Fruit fly (Drosophila melanogaster) whole organism, prepupa: ENCODE data around the gene Jhbp4.

Experiments
- CG6276 ChIP-seq: fragments of 200-800 bp; sonication (Bioruptor generic); optimal IDR thresholded peaks from 2 replicates; lab custom pipeline; 2017; ENCODE audit warnings: missing biosample characterization, mild to moderate bottlenecking, missing genetic modification characterization
- CG7368 ChIP-seq: fragments of 200-800 bp; sonication (Bioruptor generic); optimal IDR thresholded peaks from 3 replicates; lab custom pipeline; 2016; ENCODE audit warnings: missing biosample characterization, missing genetic modification characterization
- CG8119 ChIP-seq: fragments of 200-800 bp; sonication (Bioruptor generic); IDR thresholded peaks from 3 replicates; pipeline ENCODE4 v1.3.6; 2022; ENCODE audit warnings: missing biosample characterization, missing genetic modification characterization
- CG8319 ChIP-seq: fragments of 200-800 bp; sonication (Bioruptor generic); optimal IDR thresholded peaks from 3 replicates; lab custom pipeline; 2016; ENCODE audit warnings: missing biosample characterization, missing genetic modification characterization
- OdsH ChIP-seq: fragments of 200-800 bp; sonication (Bioruptor generic); optimal IDR thresholded peaks from 3 replicates; lab custom pipeline; 2016; ENCODE audit warnings: missing biosample characterization, missing genetic modification characterization
- Sox102F ChIP-seq: fragments of 200-800 bp; sonication (Bioruptor generic); optimal IDR thresholded peaks from 2 replicates; lab custom pipeline; 2016; ENCODE audit warnings: missing biosample characterization, mild to moderate bottlenecking, missing genetic modification characterization
- salr ChIP-seq, 2 experiments: fragments of 200-800 bp; sonication (Bioruptor generic); optimal IDR thresholded peaks; 3 replicates each; lab custom pipeline; 2016 to 2018; ENCODE audit warnings: missing biosample characterization in 2 of 2, missing genetic modification characterization in 2 of 2, mild to moderate bottlenecking in 1 of 2

DNA sequence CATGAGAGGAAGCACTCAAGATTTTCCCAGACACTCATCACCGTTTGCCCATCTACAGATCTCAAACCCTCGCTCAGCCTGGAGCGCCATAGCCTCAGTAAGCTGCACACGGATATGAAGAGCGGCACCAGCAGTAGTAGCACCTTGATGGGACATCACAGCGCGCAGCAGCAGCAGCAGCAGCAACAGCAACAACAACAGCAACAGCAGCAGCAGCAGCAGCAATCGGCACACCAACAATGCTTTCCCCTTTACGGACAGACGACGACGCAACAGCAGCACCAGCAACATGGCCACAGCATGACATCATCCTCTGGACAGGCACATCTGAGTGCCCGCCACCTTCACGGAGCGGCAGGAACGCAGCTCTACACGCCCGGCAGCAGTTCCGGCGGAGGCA lies 3.7 kb upstream of the Jhbp4 start:
- no peak for TF ChIP-seq Sox102F (GFP tag; lab: Kevin White, UChicago)
- no peak for TF ChIP-seq CG8119 (GFP tag; lab: Robert Waterston, UW)
- no peak for TF ChIP-seq OdsH (GFP tag; lab: Kevin White, UChicago)
- no peak for TF ChIP-seq CG8319 (GFP tag; lab: Kevin White, UChicago)
- no peak for TF ChIP-seq salr (GFP tag; optimal IDR thresholded peaks at IDR 0.05; lab: Kevin White, UChicago)
- no peak for TF ChIP-seq CG6276 (GFP tag; lab: Kevin White, UChicago)
- no peak for TF ChIP-seq CG7368
